Worm (Caenorhabditis elegans) whole organism, young adult: ENCODE data around the gene C18D11.9.

Experiments
- B0035.1 ChIP-seq: sonication (generic microtip); optimal IDR thresholded peaks from 2 replicates; lab custom pipeline; 2016; ENCODE audit warnings: missing genetic modification characterization, mild to moderate bottlenecking, missing compliant biosample characterization, missing genotype, missing genetic modification reagents
- F57C9.4 ChIP-seq: sonication (generic microtip); optimal IDR thresholded peaks from 2 replicates; lab custom pipeline; 2017; ENCODE audit warnings: mild to moderate bottlenecking, missing genetic modification characterization, missing compliant biosample characterization
- Y53F4B.3 ChIP-seq: fragments of 200-800 bp; sonication (Bioruptor generic); IDR thresholded peaks from 2 replicates; pipeline ENCODE4 v1.3.6; 2022; ENCODE audit warnings: missing genetic modification reagents, missing genetic modification characterization, missing compliant biosample characterization
- Y79H2A.3 ChIP-seq: fragments of 200-800 bp; sonication (Bioruptor generic); conservative IDR thresholded peaks from 2 replicates; pipeline ENCODE4 v1.3.6; 2022; ENCODE audit warnings: missing genetic modification reagents, missing genetic modification characterization, missing compliant biosample characterization
- ama-1 ChIP-seq, 3 experiments: fragments of 150-350 bp in 1 of 3; sonication (generic microtip) in 2 of 3; optimal IDR thresholded peaks; 2 replicates each; lab custom pipeline; 2014 to 2018; ENCODE audit warnings: missing biosample characterization in 2 of 3, missing genetic modification characterization in 2 of 3, missing genetic modification reagents in 2 of 3
- aptf-2 ChIP-seq: fragments of 200-800 bp; sonication (Bioruptor generic); conservative IDR thresholded peaks from 2 replicates; pipeline ENCODE4 v1.3.6; 2022; ENCODE audit warnings: missing genetic modification reagents, missing genetic modification characterization, missing compliant biosample characterization
- bed-1 ChIP-seq: fragments of 200-800 bp; sonication (Bioruptor generic); IDR thresholded peaks from 2 replicates; pipeline ENCODE4 v1.3.6; 2022; ENCODE audit warnings: missing genetic modification reagents, missing genetic modification characterization, missing compliant biosample characterization
- bed-2 ChIP-seq: fragments of 200-800 bp; sonication (Bioruptor generic); IDR thresholded peaks from 2 replicates; pipeline ENCODE4 v1.3.6; 2022; ENCODE audit warnings: missing genetic modification reagents, missing genetic modification characterization, missing compliant biosample characterization
- cebp-1 ChIP-seq, 2 experiments: fragments of 200-800 bp in 1 of 2; sonication (Bioruptor generic) in 1 of 2; sonication (generic microtip) in 1 of 2; IDR thresholded peaks in 1 of 2; optimal IDR thresholded peaks in 1 of 2; 2 replicates each; pipeline versions ENCODE4 v1.3.6 to Lab custom; 2017 to 2022; ENCODE audit warnings: missing compliant biosample characterization in 2 of 2, missing genetic modification characterization in 2 of 2, mild to moderate bottlenecking in 1 of 2, missing genetic modification reagents in 1 of 2, moderate library complexity in 1 of 2
- dpl-1 ChIP-seq: fragments of 150-350 bp; optimal IDR thresholded peaks from 2 replicates; lab custom pipeline; 2014; ENCODE audit warnings: missing biosample characterization, missing genetic modification reagents, missing genetic modification characterization
- egrh-3 ChIP-seq: fragments of 200-800 bp; sonication (Bioruptor generic); IDR thresholded peaks from 2 replicates; pipeline ENCODE4 v1.3.6; 2022; ENCODE audit warnings: missing genetic modification reagents, missing genetic modification characterization, missing compliant biosample characterization
- fkh-3 ChIP-seq: sonication (generic microtip); optimal IDR thresholded peaks from 2 replicates; lab custom pipeline; 2016; ENCODE audit warnings: mild to moderate bottlenecking, missing genetic modification characterization, missing compliant biosample characterization
- him-1 ChIP-seq: sonication (generic microtip); optimal IDR thresholded peaks from 2 replicates; lab custom pipeline; 2016; ENCODE audit warnings: missing genotype, missing genetic modification reagents, missing genetic modification characterization, missing compliant biosample characterization
- hlh-26 ChIP-seq: fragments of 200-800 bp; sonication (Bioruptor generic); conservative IDR thresholded peaks from 2 replicates; pipeline ENCODE4 v1.3.6; 2022; ENCODE audit warnings: missing genetic modification reagents, missing genetic modification characterization, missing compliant biosample characterization
- lag-1 ChIP-seq: fragments of 200-800 bp; sonication (Bioruptor generic); IDR thresholded peaks from 2 replicates; pipeline ENCODE4 v1.3.6; 2022; ENCODE audit warnings: missing genetic modification reagents, missing genetic modification characterization, missing compliant biosample characterization
- let-607 ChIP-seq, 2 experiments: fragments of 200-800 bp in 1 of 2; sonication (Bioruptor generic) in 1 of 2; sonication (generic microtip) in 1 of 2; optimal IDR thresholded peaks; 2 replicates each; lab custom pipeline; 2016 to 2018; ENCODE audit warnings: mild to moderate bottlenecking in 2 of 2, missing compliant biosample characterization in 2 of 2, missing genetic modification characterization in 2 of 2, moderate library complexity in 2 of 2, missing genotype in 1 of 2
- lin-35 ChIP-seq, 3 experiments: fragments of 150-350 bp in 2 of 3; sonication (generic microtip) in 1 of 3; optimal IDR thresholded peaks; 2 replicates each; lab custom pipeline; 2014 to 2018; ENCODE audit warnings: missing biosample characterization in 3 of 3, missing genetic modification characterization in 3 of 3, missing genetic modification reagents in 3 of 3
- lin-40 ChIP-seq: sonication (generic microtip); optimal IDR thresholded peaks from 2 replicates; lab custom pipeline; 2016; ENCODE audit warnings: missing genetic modification characterization, mild to moderate bottlenecking, missing compliant biosample characterization, missing genotype, missing genetic modification reagents
- madf-8 ChIP-seq: fragments of 200-800 bp; sonication (Bioruptor generic); conservative IDR thresholded peaks from 2 replicates; pipeline ENCODE4 v1.3.6; 2022; ENCODE audit warnings: missing genetic modification reagents, missing genetic modification characterization, missing compliant biosample characterization
- nhr-120 ChIP-seq: fragments of 200-800 bp; sonication (Bioruptor generic); IDR thresholded peaks from 2 replicates; pipeline ENCODE4 v1.3.6; 2022; ENCODE audit warnings: missing genetic modification characterization, missing compliant biosample characterization
- nhr-179 ChIP-seq: sonication (generic microtip); optimal IDR thresholded peaks from 2 replicates; lab custom pipeline; 2016; ENCODE audit warnings: mild to moderate bottlenecking, missing genetic modification characterization, missing compliant biosample characterization
- nhr-27 ChIP-seq: fragments of 200-800 bp; sonication (Bioruptor generic); optimal IDR thresholded peaks from 2 replicates; lab custom pipeline; 2018; ENCODE audit warnings: mild to moderate bottlenecking, missing genetic modification characterization, moderate library complexity, missing compliant biosample characterization
- nhr-90 ChIP-seq: sonication (generic microtip); optimal IDR thresholded peaks from 2 replicates; lab custom pipeline; 2016; ENCODE audit warnings: missing genotype, mild to moderate bottlenecking, missing genetic modification characterization, missing compliant biosample characterization
- pha-4 ChIP-seq: fragments of 150-350 bp; sonication (generic microtip); optimal IDR thresholded peaks from 2 replicates; lab custom pipeline; 2014; ENCODE audit warnings: missing biosample characterization, missing genetic modification reagents, missing genetic modification characterization
- rpc-1 ChIP-seq, 2 experiments: fragments of 150-350 bp in 1 of 2; sonication (generic microtip) in 1 of 2; optimal IDR thresholded peaks; 2 replicates each; lab custom pipeline; 2014 to 2018; ENCODE audit warnings: missing biosample characterization in 1 of 2, missing genetic modification characterization in 1 of 2, missing genetic modification reagents in 1 of 2, missing genotype in 1 of 2
- sdz-38 ChIP-seq: sonication (generic microtip); optimal IDR thresholded peaks from 2 replicates; lab custom pipeline; 2016; ENCODE audit warnings: missing genotype, missing genetic modification characterization, missing compliant biosample characterization
- sea-2 ChIP-seq: fragments of 200-800 bp; sonication (Bioruptor generic); IDR thresholded peaks from 2 replicates; pipeline ENCODE4 v1.3.6; 2022; ENCODE audit warnings: missing genetic modification characterization, missing compliant biosample characterization
- somi-1 ChIP-seq: fragments of 200-800 bp; sonication (Bioruptor generic); optimal IDR thresholded peaks from 2 replicates; lab custom pipeline; 2018; ENCODE audit warnings: mild to moderate bottlenecking, missing genetic modification characterization, missing compliant biosample characterization
- sptf-2 ChIP-seq: fragments of 200-800 bp; sonication (Bioruptor generic); optimal IDR thresholded peaks from 2 replicates; lab custom pipeline; 2018; ENCODE audit warnings: mild to moderate bottlenecking, missing genetic modification characterization, missing compliant biosample characterization
- tbx-9 ChIP-seq: sonication (generic microtip); optimal IDR thresholded peaks from 2 replicates; lab custom pipeline; 2016; ENCODE audit warnings: borderline replicate concordance, missing genetic modification characterization, inconsistent platforms, missing compliant biosample characterization
- unc-62 ChIP-seq: fragments of 150-350 bp; optimal IDR thresholded peaks from 2 replicates; lab custom pipeline; 2014; ENCODE audit warnings: missing biosample characterization, missing genetic modification reagents, missing genetic modification characterization
- zfh-2 ChIP-seq: fragments of 200-800 bp; sonication (Bioruptor generic); conservative IDR thresholded peaks from 2 replicates; pipeline ENCODE4 v1.3.6; 2022; ENCODE audit warnings: missing genetic modification reagents, missing genetic modification characterization, missing compliant biosample characterization
- ztf-22 ChIP-seq: fragments of 200-800 bp; sonication (Bioruptor generic); optimal IDR thresholded peaks from 2 replicates; lab custom pipeline; 2018; ENCODE audit warnings: mild to moderate bottlenecking, missing genetic modification characterization, moderate library complexity, missing compliant biosample characterization

C18D11.9 gene

ce11 chrIII:11806695-11807094, 2.2 kb upstream of the C18D11.9 start, which contains the start of gene C18D11.7:
Gene C18D11.7 (minus strand): TSS chrIII:11806795.
- TF ChIP-seq sdz-38 (tag; lab: Kevin White, UChicago) (no peak), ztf-22 (GFP tag; lab: Kevin White, UChicago) (no peak), bed-2 (no peak), ama-1 (optimal IDR thresholded peaks at IDR 0.05; lab: Kevin White, UChicago) (no peak), ama-1 (GFP tag; optimal IDR thresholded peaks at IDR 0.05; lab: Kevin White, UChicago) (no peak), madf-8 (no peak), nhr-120 (GFP tag; lab: Robert Waterston, UW) (no peak), nhr-27 (no peak), sptf-2 (GFP tag; lab: Kevin White, UChicago) (no peak), lag-1 (GFP tag; lab: Robert Waterston, UW) (no peak), cebp-1 (GFP tag; IDR thresholded peaks at IDR 0.05; lab: Robert Waterston, UW) (no peak), cebp-1 (tag; optimal IDR thresholded peaks at IDR 0.05; lab: Kevin White, UChicago) (no peak), let-607 (tag; optimal IDR thresholded peaks at IDR 0.05; lab: Kevin White, UChicago) (no peak), B0035.1 (tag; lab: Kevin White, UChicago) (no peak)
- TF ChIP-seq, all 124 proteins: peak for 0

DNA sequence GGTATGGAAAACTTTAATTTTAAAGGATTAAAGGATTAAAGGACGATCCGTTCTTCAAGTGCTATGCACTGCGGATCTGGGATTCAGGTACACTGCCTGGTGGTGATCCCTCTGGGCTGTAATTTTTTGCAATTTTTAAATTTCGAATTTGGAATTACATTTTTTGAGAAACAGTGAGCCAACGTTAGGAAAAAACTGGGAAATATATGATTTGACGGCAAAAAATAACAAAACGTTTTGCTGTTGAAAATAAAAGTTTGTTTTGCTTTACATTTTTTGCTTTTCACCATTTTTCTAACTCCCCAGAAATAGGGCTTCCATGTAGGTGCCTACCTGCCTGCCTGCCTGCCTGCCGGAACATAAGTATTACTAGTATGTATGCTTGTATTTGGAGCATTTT, 1.5 kb upstream of the C18D11.9 start, which contains the start of gene C18D11.10:
Gene C18D11.10 (plus strand): TSS at position 301 of the 400 bp plus-strand sequence.
- TF ChIP-seq hlh-26 (no peak), bed-1 (no peak), somi-1 (GFP tag; lab: Kevin White, UChicago) (no peak), Y53F4B.3 (no peak), dpl-1 (no peak), Y79H2A.3 (GFP tag; lab: Robert Waterston, UW) (no peak), nhr-90 (no peak), nhr-179 (tag; lab: Kevin White, UChicago) (no peak), pha-4 (tag; lab: Kevin White, UChicago) (no peak), tbx-9 (tag; lab: Kevin White, UChicago) (no peak), him-1 (tag; lab: Kevin White, UChicago) (no peak), egrh-3 (no peak)

- TF ChIP-seq lin-35 (GFP tag; optimal IDR thresholded peaks at IDR 0.05; lab: Kevin White, UChicago) (no peak), F57C9.4 (tag; lab: Kevin White, UChicago) (no peak), rpc-1 (optimal IDR thresholded peaks at IDR 0.05; lab: Kevin White, UChicago) (no peak), rpc-1 (tag; optimal IDR thresholded peaks at IDR 0.05; lab: Kevin White, UChicago) (no peak), fkh-3 (tag; lab: Kevin White, UChicago) (no peak)
These were observed 1.5 kb downstream of the C18D11.9 start, which contains the start of gene C18D11.6 for ce11 chrIII:11810447-11810846. Gene C18D11.6 (plus strand): TSS chrIII:11810556.

DNA sequence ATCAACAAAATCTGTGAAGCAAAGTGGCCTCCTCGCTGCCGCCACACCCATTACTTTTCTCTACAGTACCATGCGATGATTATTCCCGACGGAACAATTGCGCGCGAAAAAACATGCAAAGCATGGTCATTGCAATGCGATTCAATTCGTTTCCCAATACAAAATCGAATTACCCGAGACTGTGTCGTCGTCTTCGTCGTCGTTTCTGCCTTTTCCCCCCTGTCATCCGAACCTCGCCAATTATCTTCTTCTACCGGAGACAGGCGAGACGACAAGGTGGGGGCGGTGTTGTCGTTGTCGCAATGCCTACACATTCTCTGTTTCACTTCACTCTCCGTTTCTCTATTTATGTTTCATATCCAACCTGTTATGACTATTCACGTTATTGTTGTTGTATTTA, 2.9 kb downstream of the C18D11.9 start:
- TF ChIP-seq zfh-2 (0 out of 2 replicates have a peak, but pooled peaks have one; percentile 7), unc-62 (GFP tag; lab: Kevin White, UChicago) (no peak)

ce11 chrIII:11814653-11815052, 5.7 kb downstream of the C18D11.9 start:
- TF ChIP-seq lin-40 (tag; lab: Kevin White, UChicago) = peak; percentile 7
- TF ChIP-seq let-607 (tag; optimal IDR thresholded peaks at IDR 0.05; lab: Kevin White, UChicago) = no peak
- no peak for TF ChIP-seq sea-2 (GFP tag; lab: Robert Waterston, UW)
- no peak for TF ChIP-seq aptf-2 (GFP tag; lab: Robert Waterston, UW)
